Worm (Caenorhabditis elegans) whole organism, late embryonic: Measurements from ENCODE around the gene Y73F8A.36.

Source experiments
- C08G9.2 ChIP-seq: sonication (generic microtip); optimal IDR thresholded peaks from 2 replicates; lab custom pipeline; 2016; ENCODE audit warnings: mild to moderate bottlenecking, missing genetic modification characterization, moderate library complexity, missing compliant biosample characterization
- C38D4.7 ChIP-seq: fragments of 200-800 bp; sonication (Bioruptor generic); optimal IDR thresholded peaks from 2 replicates; lab custom pipeline; 2018; ENCODE audit warnings: mild to moderate bottlenecking, missing genetic modification characterization, moderate library complexity, missing compliant biosample characterization
- K02D7.2 ChIP-seq: sonication (generic microtip); optimal IDR thresholded peaks from 2 replicates; lab custom pipeline; 2017; ENCODE audit warnings: mild to moderate bottlenecking, missing genetic modification characterization, missing compliant biosample characterization
- Y22D7AL.16 ChIP-seq: sonication (generic microtip); optimal IDR thresholded peaks from 2 replicates; lab custom pipeline; 2016; ENCODE audit warnings: missing genetic modification characterization, missing compliant biosample characterization
- ahr-1 ChIP-seq: sonication (generic microtip); optimal IDR thresholded peaks from 2 replicates; lab custom pipeline; 2016; ENCODE audit warnings: missing genetic modification characterization, missing compliant biosample characterization
- ama-1 ChIP-seq: fragments of 150-350 bp; optimal IDR thresholded peaks from 2 replicates; lab custom pipeline; 2014
- ceh-14 ChIP-seq: sonication (generic microtip); optimal IDR thresholded peaks from 2 replicates; lab custom pipeline; 2016; ENCODE audit warnings: missing genotype, missing genetic modification characterization, missing compliant biosample characterization
- ceh-18 ChIP-seq: sonication (generic microtip); optimal IDR thresholded peaks from 2 replicates; lab custom pipeline; 2016; ENCODE audit warnings: missing genetic modification characterization, missing compliant biosample characterization
- ceh-19 ChIP-seq: fragments of 200-800 bp; sonication (Bioruptor generic); optimal IDR thresholded peaks from 2 replicates; lab custom pipeline; 2018; ENCODE audit warnings: mild to moderate bottlenecking, missing genetic modification characterization, missing compliant biosample characterization
- ceh-2 ChIP-seq: sonication (generic microtip); optimal IDR thresholded peaks from 2 replicates; lab custom pipeline; 2016; ENCODE audit warnings: missing genotype, missing genetic modification characterization, missing compliant biosample characterization
- ceh-31 ChIP-seq: sonication (generic microtip); optimal IDR thresholded peaks from 2 replicates; lab custom pipeline; 2016; ENCODE audit warnings: missing genetic modification characterization, missing compliant biosample characterization
- ceh-34 ChIP-seq: sonication (generic microtip); optimal IDR thresholded peaks from 2 replicates; lab custom pipeline; 2016; ENCODE audit warnings: mild to moderate bottlenecking, missing genetic modification characterization, missing compliant biosample characterization
- ceh-45 ChIP-seq: fragments of 200-800 bp; sonication (Bioruptor generic); IDR thresholded peaks from 2 replicates; pipeline ENCODE4 v1.3.6; 2022; ENCODE audit warnings: missing genetic modification reagents, missing genetic modification characterization, missing compliant biosample characterization
- ceh-48 ChIP-seq: sonication (generic microtip); optimal IDR thresholded peaks from 2 replicates; lab custom pipeline; 2016; ENCODE audit warnings: missing genetic modification characterization, inconsistent platforms, missing compliant biosample characterization
- ceh-9 ChIP-seq: sonication (generic microtip); optimal IDR thresholded peaks from 2 replicates; lab custom pipeline; 2016; ENCODE audit warnings: mild to moderate bottlenecking, missing genetic modification characterization, inconsistent platforms, missing compliant biosample characterization
- elt-4 ChIP-seq: sonication (generic microtip); optimal IDR thresholded peaks from 2 replicates; lab custom pipeline; 2016; ENCODE audit warnings: missing genetic modification characterization, missing compliant biosample characterization
- ets-4 ChIP-seq: sonication (generic microtip); optimal IDR thresholded peaks from 2 replicates; lab custom pipeline; 2016; ENCODE audit warnings: missing genetic modification characterization, missing compliant biosample characterization
- fkh-6 ChIP-seq: sonication (generic microtip); optimal IDR thresholded peaks from 2 replicates; lab custom pipeline; 2016; ENCODE audit warnings: missing genetic modification characterization, missing compliant biosample characterization
- gmeb-2 ChIP-seq: sonication (generic microtip); optimal IDR thresholded peaks from 2 replicates; lab custom pipeline; 2016; ENCODE audit warnings: missing genetic modification characterization, inconsistent platforms, missing compliant biosample characterization
- hlh-13 ChIP-seq: fragments of 200-800 bp; sonication (Bioruptor generic); optimal IDR thresholded peaks from 2 replicates; lab custom pipeline; 2018; ENCODE audit warnings: mild to moderate bottlenecking, missing genetic modification characterization, missing compliant biosample characterization
- hlh-30 ChIP-seq: sonication (generic microtip); optimal IDR thresholded peaks from 2 replicates; lab custom pipeline; 2017; ENCODE audit warnings: antibody characterized with exemption, missing genetic modification characterization, missing compliant biosample characterization; ENCODE audit not compliant: insufficient read depth
- hlh-8 ChIP-seq: sonication (generic microtip); optimal IDR thresholded peaks from 2 replicates; lab custom pipeline; 2016; ENCODE audit warnings: missing genotype, missing genetic modification characterization, missing compliant biosample characterization
- mec-3 ChIP-seq: sonication (generic microtip); optimal IDR thresholded peaks from 2 replicates; lab custom pipeline; 2016; ENCODE audit warnings: borderline replicate concordance, missing genetic modification characterization, missing compliant biosample characterization
- nfya-1 ChIP-seq: sonication (generic microtip); optimal IDR thresholded peaks from 2 replicates; lab custom pipeline; 2017; ENCODE audit warnings: missing genetic modification characterization, mild to moderate bottlenecking, missing compliant biosample characterization, antibody characterized with exemption, moderate library complexity
- odd-2 ChIP-seq: sonication (generic microtip); optimal IDR thresholded peaks from 2 replicates; lab custom pipeline; 2017; ENCODE audit warnings: antibody characterized with exemption, mild to moderate bottlenecking, missing genetic modification characterization, missing compliant biosample characterization
- pax-1 ChIP-seq: fragments of 150-350 bp; optimal IDR thresholded peaks from 2 replicates; lab custom pipeline; 2014; ENCODE audit warnings: missing biosample characterization, missing genetic modification characterization
- pha-2 ChIP-seq: sonication (generic microtip); optimal IDR thresholded peaks from 2 replicates; lab custom pipeline; 2017; ENCODE audit warnings: mild to moderate bottlenecking, missing genetic modification characterization, missing compliant biosample characterization
- pha-4 ChIP-seq: fragments of 150-350 bp; optimal IDR thresholded peaks from 2 replicates; lab custom pipeline; 2018; ENCODE audit warnings: missing biosample characterization, missing genetic modification reagents, missing genetic modification characterization
- pqm-1 ChIP-seq: sonication (generic microtip); optimal IDR thresholded peaks from 2 replicates; lab custom pipeline; 2016; ENCODE audit warnings: missing genetic modification characterization, missing compliant biosample characterization
- rnt-1 ChIP-seq: sonication (generic microtip); optimal IDR thresholded peaks from 2 replicates; lab custom pipeline; 2016; ENCODE audit warnings: missing genetic modification characterization, missing compliant biosample characterization
- sox-2 ChIP-seq: fragments of 200-800 bp; sonication (Bioruptor generic); IDR thresholded peaks from 2 replicates; pipeline ENCODE4 v1.3.6; 2022; ENCODE audit warnings: missing genetic modification reagents, missing genetic modification characterization, missing compliant biosample characterization
- sox-4 ChIP-seq: sonication (generic microtip); optimal IDR thresholded peaks from 2 replicates; lab custom pipeline; 2017; ENCODE audit warnings: mild to moderate bottlenecking, missing genetic modification characterization, inconsistent platforms, missing compliant biosample characterization
- syd-9 ChIP-seq: sonication (generic microtip); optimal IDR thresholded peaks from 2 replicates; lab custom pipeline; 2016; ENCODE audit warnings: mild to moderate bottlenecking, missing genetic modification characterization, moderate library complexity, missing compliant biosample characterization
- tbx-7 ChIP-seq: sonication (generic microtip); optimal IDR thresholded peaks from 2 replicates; lab custom pipeline; 2016; ENCODE audit warnings: missing genotype, missing genetic modification characterization, missing compliant biosample characterization
- unc-42 ChIP-seq: sonication (generic microtip); optimal IDR thresholded peaks from 2 replicates; lab custom pipeline; 2016; ENCODE audit warnings: missing genotype, missing genetic modification characterization, missing compliant biosample characterization
- unc-55 ChIP-seq: sonication (generic microtip); optimal IDR thresholded peaks from 2 replicates; lab custom pipeline; 2017; ENCODE audit warnings: missing biosample characterization, missing genetic modification reagents, missing genetic modification characterization
- ztf-16 ChIP-seq: sonication (generic microtip); optimal IDR thresholded peaks from 2 replicates; lab custom pipeline; 2017; ENCODE audit warnings: missing genetic modification characterization, missing compliant biosample characterization

Gene Y73F8A.36

DNA sequence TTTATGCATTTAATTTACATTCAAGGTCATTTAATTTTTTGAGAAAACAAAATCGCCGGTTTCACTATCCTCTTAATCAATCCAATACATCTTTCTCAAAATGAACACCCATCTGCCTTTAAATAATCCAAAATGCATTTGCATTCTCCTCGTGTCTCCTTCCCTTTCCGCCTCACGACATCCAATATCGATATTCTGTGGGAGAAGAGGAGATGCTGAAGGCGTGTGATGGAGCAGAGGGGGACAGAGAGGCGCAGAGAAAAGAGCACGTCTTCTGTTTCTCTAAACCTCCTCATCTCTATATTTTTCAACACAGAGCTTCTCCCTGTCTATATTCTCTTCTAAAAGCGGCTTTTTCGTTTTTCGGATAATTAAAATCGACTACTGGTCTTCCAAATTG lies 13.8 kb downstream of the Y73F8A.36 start, which contains the start of gene Y73F8A.5:
Gene Y73F8A.5 (plus strand): TSS at position 321 of the 400 bp plus-strand sequence.
- no peak for TF ChIP-seq sox-2 (GFP tag; lab: Robert Waterston, UW)
- TF ChIP-seq ztf-16 (tag; lab: Kevin White, UChicago) = no peak
- peak; percentile 27 for TF ChIP-seq nfya-1 (tag; lab: Kevin White, UChicago)
- peak; percentile 7 for TF ChIP-seq ceh-19
- peak; percentile 72 for TF ChIP-seq ceh-31 (tag; lab: Kevin White, UChicago)
- peak; percentile 27 for TF ChIP-seq ceh-14 (tag; lab: Kevin White, UChicago)
- TF ChIP-seq odd-2 (tag; lab: Kevin White, UChicago) = no peak
- TF ChIP-seq unc-42 (tag; lab: Kevin White, UChicago) = peak; percentile 81
- TF ChIP-seq ahr-1 (tag; lab: Kevin White, UChicago) = no peak
- TF ChIP-seq hlh-30 (tag; lab: Kevin White, UChicago) = peak; percentile 15
- no peak for TF ChIP-seq pqm-1 (tag; lab: Kevin White, UChicago)
- TF ChIP-seq ceh-34 (tag; lab: Kevin White, UChicago) = no peak
- TF ChIP-seq, all 69 proteins: peak for 6

DNA sequence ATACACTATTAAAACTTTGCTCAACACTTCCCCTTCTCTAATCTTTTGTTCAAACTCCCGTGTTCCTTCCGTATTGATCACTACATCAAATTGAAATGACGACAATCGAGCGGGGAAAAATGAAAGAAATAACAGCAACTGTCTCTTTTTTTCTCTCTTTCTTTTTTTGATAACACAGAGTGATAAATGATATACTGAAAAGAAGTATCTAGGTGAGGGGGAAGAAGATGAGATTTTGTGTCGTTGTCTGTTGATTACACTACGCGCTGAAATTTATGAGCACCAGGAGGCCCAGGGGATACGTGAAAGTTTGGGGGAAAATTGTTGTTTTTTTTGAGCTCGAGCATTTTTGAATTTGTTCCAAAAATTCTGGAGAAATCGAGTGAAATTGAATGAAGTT lies 28.3 kb downstream of the Y73F8A.36 start:
- TF ChIP-seq unc-42 (tag; lab: Kevin White, UChicago) (no peak), ceh-18 (tag; lab: Kevin White, UChicago) (peak; percentile 54)

DNA sequence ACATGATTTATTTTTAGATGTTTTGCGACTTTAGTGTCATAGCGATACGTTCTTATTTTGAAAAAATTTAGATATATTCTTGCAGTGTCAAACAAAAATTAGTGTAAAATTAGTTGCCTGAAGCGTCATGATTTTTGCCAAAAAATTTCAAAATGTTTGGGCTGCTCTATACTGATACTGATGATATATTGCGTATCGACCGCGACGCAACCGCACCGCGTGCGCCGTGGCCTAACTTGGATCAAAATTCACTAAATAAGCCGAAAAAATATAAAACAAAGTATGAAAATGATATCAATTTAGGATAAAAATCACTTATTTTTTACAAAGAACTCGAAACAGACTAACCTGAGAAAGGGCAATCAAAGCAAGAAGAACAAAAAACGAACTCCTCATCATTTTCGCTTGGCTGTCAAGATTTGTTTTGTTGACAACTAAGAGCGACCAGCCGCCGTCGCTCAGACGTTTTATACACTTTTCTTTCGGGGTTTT lies 29.7 kb downstream of the Y73F8A.36 start, which contains the start of gene ccg-1:
Gene ccg-1 (minus strand): TSS at position 442 of the 492 bp plus-strand sequence.
- TF ChIP-seq ceh-34 (tag; lab: Kevin White, UChicago) (no peak), nfya-1 (tag; lab: Kevin White, UChicago) (no peak), pha-2 (no peak), elt-4 (no peak), fkh-6 (no peak), mec-3 (tag; lab: Kevin White, UChicago) (no peak), pax-1 (tag; lab: Kevin White, UChicago) (no peak), hlh-8 (no peak), tbx-7 (no peak), C08G9.2 (no peak), pha-4 (no peak), ceh-9 (tag; lab: Kevin White, UChicago) (no peak), ceh-18 (tag; lab: Kevin White, UChicago) (no peak), ceh-45 (GFP tag; lab: Robert Waterston, UW) (no peak), gmeb-2 (tag; lab: Kevin White, UChicago) (no peak)

DNA sequence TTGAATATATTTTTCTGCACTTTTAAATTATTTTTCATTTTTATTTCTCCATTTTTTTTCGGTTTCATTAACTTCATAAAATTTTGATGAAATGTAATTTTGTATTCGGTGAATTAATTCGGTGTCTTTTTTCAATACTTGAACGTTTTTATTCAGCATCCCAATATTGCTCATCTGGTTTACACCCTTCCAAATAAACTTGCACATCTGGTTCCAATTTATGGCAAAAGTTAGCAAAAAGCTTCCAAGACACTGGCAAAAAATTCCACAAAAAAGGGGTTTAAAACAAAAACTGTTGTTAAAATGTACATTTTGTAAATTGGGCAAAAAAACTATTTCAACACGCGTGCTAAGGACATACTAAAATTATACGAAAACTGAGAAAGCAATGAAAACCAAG lies 34.5 kb downstream of the Y73F8A.36 start:
- no peak for TF ChIP-seq ceh-48 (tag; lab: Kevin White, UChicago)
- no peak for TF ChIP-seq ama-1 (lab: Kevin White, UChicago)
- TF ChIP-seq C38D4.7 (GFP tag; lab: Kevin White, UChicago) = no peak
- no peak for TF ChIP-seq sox-4 (tag; lab: Kevin White, UChicago)
- no peak for TF ChIP-seq elt-4

DNA sequence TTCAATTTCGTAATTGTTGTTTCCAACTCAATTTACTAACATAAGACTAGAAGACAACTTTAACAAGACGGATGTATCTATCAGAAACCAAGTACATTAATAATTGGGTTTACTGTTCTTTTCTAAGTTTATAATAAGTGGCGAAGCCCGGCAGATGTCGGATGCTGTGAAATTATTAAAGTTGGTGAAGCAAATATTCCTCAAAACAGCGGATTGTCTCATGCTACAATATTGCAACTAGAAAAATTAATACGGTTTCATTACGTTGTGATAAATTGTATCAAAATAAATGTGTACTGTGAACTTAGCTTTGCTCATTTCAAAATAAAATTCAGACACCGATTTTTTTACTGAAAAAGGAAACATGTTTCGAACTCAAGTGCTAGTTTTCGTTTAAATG lies 37.9 kb downstream of the Y73F8A.36 start:
- TF ChIP-seq K02D7.2 (tag; lab: Kevin White, UChicago) (no peak), sox-2 (GFP tag; lab: Robert Waterston, UW) (no peak), syd-9 (tag; lab: Kevin White, UChicago) (no peak), gmeb-2 (tag; lab: Kevin White, UChicago) (no peak), hlh-13 (GFP tag; lab: Kevin White, UChicago) (no peak), pha-2 (no peak), fkh-6 (no peak), ceh-45 (GFP tag; lab: Robert Waterston, UW) (no peak), ets-4 (tag; lab: Kevin White, UChicago) (no peak), rnt-1 (tag; lab: Kevin White, UChicago) (no peak), elt-4 (no peak), Y22D7AL.16 (tag; lab: Kevin White, UChicago) (no peak), ceh-18 (tag; lab: Kevin White, UChicago) (no peak), unc-55 (GFP tag; lab: Kevin White, UChicago) (no peak), ceh-2 (tag; lab: Kevin White, UChicago) (no peak)
